Worm (Caenorhabditis elegans): ENCODE measurements around the gene ZK1098.6.

Gene ZK1098.6

DNA sequence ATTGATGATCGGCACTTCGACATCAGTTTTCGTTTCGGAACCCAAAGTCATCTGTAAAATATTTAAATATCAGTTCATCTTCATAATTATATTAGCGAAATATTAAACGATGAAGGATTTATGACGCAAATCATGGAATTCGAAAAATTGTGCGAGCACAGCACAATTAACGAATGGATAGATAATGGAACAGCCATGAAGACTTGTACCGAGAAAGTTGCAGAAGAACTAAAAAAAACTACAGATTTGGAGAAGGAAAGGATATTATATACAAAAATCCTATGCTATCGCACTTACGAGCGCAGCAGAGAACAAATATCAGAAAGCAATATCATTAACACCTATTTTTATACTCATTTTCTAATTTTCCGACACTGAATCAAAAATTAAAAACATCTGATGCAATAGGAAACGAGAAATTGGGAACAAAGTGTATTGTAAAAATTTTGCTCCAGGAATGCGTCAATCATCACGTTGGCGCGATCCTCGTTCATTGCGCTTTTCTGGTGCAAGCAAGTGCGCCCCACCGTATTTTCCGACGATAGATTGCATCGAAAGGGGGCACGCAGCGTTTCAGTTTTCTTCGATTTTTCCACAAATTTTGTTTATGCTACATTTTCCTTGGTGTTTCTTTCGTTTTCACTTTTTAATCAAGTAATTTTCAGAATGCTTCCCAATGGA, 5.4 kb upstream of the ZK1098.6 start, which contains the start of the genes clu-1 and prp-40 (continued):
- TF ChIP-seq unc-55 (GFP tag; optimal IDR thresholded peaks at IDR 0.05), result peak; percentile 56
- TF ChIP-seq C38D4.7 (GFP tag; optimal IDR thresholded peaks at IDR 0.05), result no peak
- peak; percentile 5 for TF ChIP-seq ceh-34 (tag; optimal IDR thresholded peaks at IDR 0.05)
- TF ChIP-seq unc-86 (tag; optimal IDR thresholded peaks at IDR 0.05), result no peak
- TF ChIP-seq C08G9.2 (tag; optimal IDR thresholded peaks at IDR 0.05), result no peak
- no peak for TF ChIP-seq sdc-2 (tag; optimal IDR thresholded peaks at IDR 0.05)
- no peak for TF ChIP-seq madf-2 (tag; optimal IDR thresholded peaks at IDR 0.05)
- no peak for TF ChIP-seq sox-2 (GFP tag; IDR thresholded peaks at IDR 0.05)
- no peak for TF ChIP-seq ceh-2 (tag; optimal IDR thresholded peaks at IDR 0.05)

DNA sequence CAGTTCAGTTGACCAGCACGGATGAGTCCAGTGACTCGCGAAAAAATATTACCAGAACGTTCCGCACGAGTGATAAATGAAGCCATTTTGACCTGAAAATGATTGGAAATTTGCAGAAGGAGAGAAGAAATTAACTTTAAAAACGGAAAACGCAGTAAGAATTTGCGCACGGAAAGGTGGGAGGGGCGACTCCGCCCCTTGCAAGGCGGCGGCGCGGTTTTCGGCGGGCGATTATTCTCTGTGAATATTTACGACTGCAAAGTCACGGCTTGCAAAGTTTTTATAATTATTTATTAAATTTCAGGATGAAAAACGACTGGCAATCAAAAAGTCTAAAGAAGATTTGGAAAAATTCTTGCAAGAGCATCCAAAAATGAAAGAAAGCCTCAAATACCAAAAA, 3.4 kb upstream of the ZK1098.6 start, which contains the start of gene mrps-23:
Gene mrps-23, minus strand, starts transcription at position 92 of the 400 bp plus-strand sequence.
- TF ChIP-seq zip-5 (tag; optimal IDR thresholded peaks at IDR 0.05) (no peak), nfya-1 (tag; optimal IDR thresholded peaks at IDR 0.05) (peak; percentile 11), unc-42 (tag; optimal IDR thresholded peaks at IDR 0.05) (peak; percentile 6), ceh-18 (tag; optimal IDR thresholded peaks at IDR 0.05) (peak; percentile 16)

DNA sequence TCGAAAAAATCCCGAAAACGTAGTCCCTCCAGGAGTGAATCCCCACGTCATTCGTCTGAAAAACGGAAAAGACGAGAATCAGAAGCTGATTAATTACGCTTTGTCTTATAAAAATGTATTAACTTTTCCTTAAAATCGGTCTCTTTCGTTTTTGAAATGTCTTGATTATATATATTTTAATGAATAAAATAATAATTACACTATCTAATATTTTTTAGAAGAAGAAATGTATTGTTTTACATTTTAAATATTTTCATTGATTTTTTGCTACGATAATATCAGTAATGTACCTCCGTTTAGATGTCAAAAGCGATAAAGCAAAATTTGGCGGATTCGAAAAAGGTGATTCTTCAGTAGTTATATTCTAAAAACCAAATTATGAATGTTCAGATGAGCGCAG, 1.7 kb upstream of the ZK1098.6 start, which contains the start of gene trpp-3:
Gene trpp-3, plus strand, starts transcription at position 301 of the 400 bp plus-strand sequence.
- TF ChIP-seq tbx-7 (tag; optimal IDR thresholded peaks at IDR 0.05), result no peak
- no peak for TF ChIP-seq odd-2 (tag; optimal IDR thresholded peaks at IDR 0.05)
- TF ChIP-seq unc-3 (GFP tag; conservative IDR thresholded peaks at IDR 0.05), result no peak
- no peak for TF ChIP-seq unc-3 (tag; optimal IDR thresholded peaks at IDR 0.05)
- TF ChIP-seq nhr-11 (tag; optimal IDR thresholded peaks at IDR 0.05), result no peak
- no peak for TF ChIP-seq ref-2 (tag; optimal IDR thresholded peaks at IDR 0.05)
- TF ChIP-seq ceh-30 (tag; optimal IDR thresholded peaks at IDR 0.05), result no peak
- TF ChIP-seq unc-86 (tag; optimal IDR thresholded peaks at IDR 0.05), result no peak

DNA sequence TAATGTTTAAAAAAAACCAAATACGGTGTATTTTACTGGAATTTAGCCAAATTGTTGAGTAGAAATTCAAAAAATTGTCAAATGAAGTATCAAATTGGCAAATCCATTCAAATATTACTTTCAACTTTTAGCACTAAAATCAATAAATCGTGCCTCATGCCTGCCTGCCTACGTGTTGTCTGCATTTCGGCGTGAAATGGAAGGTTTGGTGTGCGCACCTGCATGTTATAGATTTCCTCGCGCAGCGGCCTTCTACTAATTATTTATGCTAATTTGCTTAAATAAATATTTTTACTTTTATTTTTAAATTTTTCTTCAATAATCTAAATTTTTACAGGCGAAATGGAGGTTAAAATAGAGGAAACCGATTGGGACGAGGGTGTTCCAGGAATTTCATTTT, 1.9 kb downstream of the ZK1098.6 start, which contains the start of gene ZK1098.2:
Gene ZK1098.2, plus strand, starts transcription at position 336 of the 400 bp plus-strand sequence.
- TF ChIP-seq pqm-1 (tag; optimal IDR thresholded peaks at IDR 0.05) (no peak), hlh-13 (GFP tag; optimal IDR thresholded peaks at IDR 0.05) (no peak), ceh-48 (tag; optimal IDR thresholded peaks at IDR 0.05) (peak; percentile 76)

DNA sequence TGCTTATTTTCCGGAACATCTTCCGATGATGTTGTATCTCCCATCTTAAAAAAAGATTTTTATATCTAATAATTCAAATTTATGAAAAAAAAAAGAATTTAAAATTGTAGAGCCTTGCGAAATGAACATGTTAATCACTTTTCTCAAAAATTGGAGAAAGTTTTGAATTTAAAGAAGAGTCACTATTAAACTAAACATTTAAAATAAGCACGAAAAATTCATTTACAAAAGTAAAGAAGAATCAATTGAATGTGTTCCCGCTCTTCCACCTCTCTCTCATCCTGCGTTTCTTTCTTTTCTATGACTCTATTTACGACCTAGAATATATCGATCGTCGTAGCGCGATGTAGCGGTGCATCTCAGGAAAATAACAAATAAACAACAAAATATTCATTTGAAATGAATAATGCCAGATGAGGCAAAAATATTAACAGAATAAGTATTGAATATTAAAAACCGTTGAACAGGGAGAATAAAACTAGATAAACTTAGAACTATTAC, 11.8 kb downstream of the ZK1098.6 start, which contains the start of gene ZK1098.3:
Gene ZK1098.3, minus strand, starts transcription at position 51 of the 501 bp plus-strand sequence.
- peak; percentile 2 for TF ChIP-seq unc-55 (GFP tag; optimal IDR thresholded peaks at IDR 0.05)
- TF ChIP-seq ceh-48 (tag; optimal IDR thresholded peaks at IDR 0.05), result peak; percentile 84
- TF ChIP-seq hlh-13 (GFP tag; optimal IDR thresholded peaks at IDR 0.05), result no peak

DNA sequence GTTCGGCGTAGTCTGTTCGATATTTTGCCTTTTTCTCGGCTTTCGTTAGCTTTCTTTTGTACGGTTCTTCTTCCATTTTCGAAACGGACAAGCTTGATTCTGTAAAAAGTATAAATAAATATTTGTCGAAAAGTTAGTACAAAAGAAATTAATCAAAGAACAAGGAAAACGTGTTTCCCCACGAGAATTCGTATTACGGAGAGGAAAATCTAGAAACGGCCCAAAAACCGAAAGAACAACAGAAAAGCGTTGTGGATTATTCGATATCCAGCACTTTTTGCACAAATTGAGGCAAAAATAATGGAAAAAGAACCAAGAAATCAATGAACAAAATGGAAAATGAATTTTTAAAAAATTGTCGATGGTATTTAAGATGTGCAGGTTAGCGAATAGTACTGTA, 15.3 kb downstream of the ZK1098.6 start, which contains the start of gene mut-7:
Gene mut-7, minus strand, starts transcription at position 101 of the 400 bp plus-strand sequence.
- TF ChIP-seq tbx-7 (tag; optimal IDR thresholded peaks at IDR 0.05) (no peak), dve-1 (tag; optimal IDR thresholded peaks at IDR 0.05) (no peak), C08G9.2 (tag; optimal IDR thresholded peaks at IDR 0.05) (no peak), mec-3 (tag; optimal IDR thresholded peaks at IDR 0.05; ENCODE audit: borderline replicate concordance) (no peak), Y22D7AL.16 (tag; optimal IDR thresholded peaks at IDR 0.05) (no peak), pha-2 (tag; optimal IDR thresholded peaks at IDR 0.05) (no peak), ceh-45 (GFP tag; IDR thresholded peaks at IDR 0.05) (no peak), ceh-9 (tag; optimal IDR thresholded peaks at IDR 0.05) (no peak), hlh-6 (tag; optimal IDR thresholded peaks at IDR 0.05) (no peak), rnt-1 (tag; optimal IDR thresholded peaks at IDR 0.05) (no peak), nfya-1 (tag; optimal IDR thresholded peaks at IDR 0.05) (no peak), hlh-13 (GFP tag; optimal IDR thresholded peaks at IDR 0.05) (no peak), C38D4.7 (GFP tag; optimal IDR thresholded peaks at IDR 0.05) (no peak), syd-9 (tag; optimal IDR thresholded peaks at IDR 0.05) (no peak)

Measured in whole organism, late embryonic.